Fruit fly (Drosophila melanogaster): Measurements from ENCODE around the gene Rubicon.

The Rubicon gene

dm6 chrX:8667070-8667469 is 9.8 kb upstream of the Rubicon start:
- TF ChIP-seq lola (GFP tag; optimal IDR thresholded peaks at IDR 0.05) (no peak), jim (GFP tag; optimal IDR thresholded peaks at IDR 0.05) (no peak), Sp1 (GFP tag; optimal IDR thresholded peaks at IDR 0.05) (no peak), Jra (GFP tag; optimal IDR thresholded peaks at IDR 0.05) (no peak), tai (GFP tag; optimal IDR thresholded peaks at IDR 0.05) (no peak), psq (GFP tag; optimal IDR thresholded peaks at IDR 0.05) (no peak), Hnf4 (GFP tag; optimal IDR thresholded peaks at IDR 0.05) (no peak)

dm6 chrX:8667709-8668108 is 9.2 kb upstream of the Rubicon start:
- TF ChIP-seq CG32264 (GFP tag; optimal IDR thresholded peaks at IDR 0.05) (no peak), br (GFP tag; optimal IDR thresholded peaks at IDR 0.05) (peak; percentile 70), jim (GFP tag; optimal IDR thresholded peaks at IDR 0.05) (no peak), sv (GFP tag; optimal IDR thresholded peaks at IDR 0.05) (no peak), dl (GFP tag; optimal IDR thresholded peaks at IDR 0.05; ENCODE audit: insufficient read depth in 1 of 2, partially characterized antibody in 2 of 2) (no peak), GATAd (GFP tag; optimal IDR thresholded peaks at IDR 0.05) (no peak), Sp1 (GFP tag; optimal IDR thresholded peaks at IDR 0.05) (peak; percentile 64), Vsx2 (GFP tag; optimal IDR thresholded peaks at IDR 0.05; ENCODE audit: partially characterized antibody) (no peak), HLH106 (tag; optimal IDR thresholded peaks at IDR 0.05) (peak; percentile 67), ey (GFP tag; optimal IDR thresholded peaks at IDR 0.05) (peak; percentile 80), lola (GFP tag; optimal IDR thresholded peaks at IDR 0.05) (no peak), N (GFP tag; optimal IDR thresholded peaks at IDR 0.05) (no peak), Myc (optimal IDR thresholded peaks at IDR 0.05) (no peak), brk (GFP tag; optimal IDR thresholded peaks at IDR 0.05) (no peak), Hnf4 (GFP tag; optimal IDR thresholded peaks at IDR 0.05) (peak; percentile 57), foxo (GFP tag; optimal IDR thresholded peaks at IDR 0.05) (peak in 1 of 2 experiments; percentile 74), pan (optimal IDR thresholded peaks at IDR 0.05) (no peak), Hr78 (GFP tag; optimal IDR thresholded peaks at IDR 0.05) (no peak), sage (GFP tag; optimal IDR thresholded peaks at IDR 0.05) (no peak), dmrt93B (GFP tag; optimal IDR thresholded peaks at IDR 0.05) (peak; percentile 30), Rel (GFP tag; optimal IDR thresholded peaks at IDR 0.05) (no peak), Rel (tag; optimal IDR thresholded peaks at IDR 0.05) (no peak), Jra (GFP tag; optimal IDR thresholded peaks at IDR 0.05) (no peak), dsf (GFP tag; optimal IDR thresholded peaks at IDR 0.05; ENCODE audit: borderline replicate concordance) (no peak), woc (GFP tag; optimal IDR thresholded peaks at IDR 0.05) (peak; percentile 67), rgr (GFP tag; optimal IDR thresholded peaks at IDR 0.05) (peak; percentile 57), fru (GFP tag; optimal IDR thresholded peaks at IDR 0.05) (peak; percentile 66), psq (GFP tag; optimal IDR thresholded peaks at IDR 0.05) (peak; percentile 21), CrebA (GFP tag; optimal IDR thresholded peaks at IDR 0.05; ENCODE audit: borderline replicate concordance) (no peak), Hr83 (GFP tag; optimal IDR thresholded peaks at IDR 0.05; ENCODE audit: poor library complexity, severe bottlenecking) (no peak), Dfd (GFP tag; optimal IDR thresholded peaks at IDR 0.05) (peak; percentile 23), Mio (GFP tag; optimal IDR thresholded peaks at IDR 0.05) (no peak), CG9705 (GFP tag; optimal IDR thresholded peaks at IDR 0.05) (no peak), tai (GFP tag; optimal IDR thresholded peaks at IDR 0.05) (no peak), OdsH (GFP tag; optimal IDR thresholded peaks at IDR 0.05) (peak; percentile 53), Abd-B (GFP tag; optimal IDR thresholded peaks at IDR 0.05) (no peak), h (GFP tag; optimal IDR thresholded peaks at IDR 0.05) (peak; percentile 64), Dif (GFP tag; optimal IDR thresholded peaks at IDR 0.05; ENCODE audit: partially characterized antibody) (no peak), usp (GFP tag; optimal IDR thresholded peaks at IDR 0.05) (no peak)

- TF ChIP-seq h (GFP tag; optimal IDR thresholded peaks at IDR 0.05) (peak; percentile 35), woc (GFP tag; optimal IDR thresholded peaks at IDR 0.05) (no peak), Vsx2 (GFP tag; optimal IDR thresholded peaks at IDR 0.05; ENCODE audit: partially characterized antibody) (no peak), psq (GFP tag; optimal IDR thresholded peaks at IDR 0.05) (no peak), Dfd (GFP tag; optimal IDR thresholded peaks at IDR 0.05) (no peak), Sp1 (GFP tag; optimal IDR thresholded peaks at IDR 0.05) (peak; percentile 27), HLH106 (tag; optimal IDR thresholded peaks at IDR 0.05) (peak; percentile 57), dl (GFP tag; optimal IDR thresholded peaks at IDR 0.05; ENCODE audit: insufficient read depth in 1 of 2, partially characterized antibody in 2 of 2) (no peak), N (GFP tag; optimal IDR thresholded peaks at IDR 0.05) (no peak), ey (GFP tag; optimal IDR thresholded peaks at IDR 0.05) (peak; percentile 2), pan (optimal IDR thresholded peaks at IDR 0.05) (no peak), dmrt93B (GFP tag; optimal IDR thresholded peaks at IDR 0.05) (no peak), rgr (GFP tag; optimal IDR thresholded peaks at IDR 0.05) (no peak), fru (GFP tag; optimal IDR thresholded peaks at IDR 0.05) (peak; percentile 26), foxo (GFP tag; optimal IDR thresholded peaks at IDR 0.05) (peak in 1 of 2 experiments; percentile 26), dsf (GFP tag; optimal IDR thresholded peaks at IDR 0.05; ENCODE audit: borderline replicate concordance) (no peak), brk (GFP tag; optimal IDR thresholded peaks at IDR 0.05) (no peak), Abd-B (GFP tag; optimal IDR thresholded peaks at IDR 0.05) (no peak), jim (GFP tag; optimal IDR thresholded peaks at IDR 0.05) (no peak)
Measured at dm6 chrX:8669434-8669833, 7.4 kb upstream of the Rubicon start.
